Fruit fly (Drosophila melanogaster) whole organism, embryonic: ENCODE measurements around the gene CG42393.

Source experiments
- B-H2 ChIP-seq: fragments of 200-800 bp; sonication (Bioruptor generic); optimal IDR thresholded peaks from 2 replicates; lab custom pipeline; 2018; ENCODE audit warnings: missing biosample characterization, mild to moderate bottlenecking, missing genetic modification characterization
- Bgb ChIP-seq: fragments of 200-800 bp; sonication (Bioruptor generic); IDR thresholded peaks from 2 replicates; pipeline ENCODE4 v1.3.6; 2022; ENCODE audit warnings: missing biosample characterization, missing genetic modification characterization; ENCODE audit not compliant: partially characterized antibody
- CG11093 ChIP-seq: fragments of 200-800 bp; sonication (Bioruptor generic); IDR thresholded peaks from 3 replicates; pipeline ENCODE4 v1.3.6; 2022; ENCODE audit warnings: missing biosample characterization, missing genetic modification characterization
- CG12659 ChIP-seq: fragments of 200-800 bp; sonication (Bioruptor generic); optimal IDR thresholded peaks from 3 replicates; lab custom pipeline; 2017; ENCODE audit warnings: mild to moderate bottlenecking, missing biosample characterization, missing genetic modification reagents, missing genetic modification characterization
- CG13296 ChIP-seq: fragments of 200-800 bp; sonication (Bioruptor generic); optimal IDR thresholded peaks from 3 replicates; lab custom pipeline; 2018; ENCODE audit warnings: missing biosample characterization, mild to moderate bottlenecking, missing genetic modification characterization
- CG14014 ChIP-seq: fragments of 200-800 bp; sonication (Bioruptor generic); IDR thresholded peaks from 2 replicates; pipeline ENCODE4 v1.3.6; 2022; ENCODE audit warnings: missing biosample characterization, missing genetic modification characterization
- CG15011 ChIP-seq: fragments of 200-800 bp; sonication (Bioruptor generic); optimal IDR thresholded peaks from 3 replicates; lab custom pipeline; 2018; ENCODE audit warnings: missing biosample characterization, mild to moderate bottlenecking, missing genetic modification characterization
- CG17186 ChIP-seq: fragments of 200-800 bp; sonication (Bioruptor generic); optimal IDR thresholded peaks from 3 replicates; lab custom pipeline; 2017; ENCODE audit warnings: missing biosample characterization, missing genetic modification reagents, missing genetic modification characterization
- CG30020 ChIP-seq: fragments of 200-800 bp; optimal IDR thresholded peaks from 2 replicates; lab custom pipeline; 2019; ENCODE audit warnings: missing biosample characterization, mild to moderate bottlenecking, missing genetic modification characterization, moderate library complexity
- CG30403 ChIP-seq: fragments of 200-800 bp; sonication (Bioruptor generic); optimal IDR thresholded peaks from 3 replicates; lab custom pipeline; 2016; ENCODE audit warnings: missing biosample characterization, missing genetic modification characterization
- CG3065 ChIP-seq: fragments of 200-800 bp; sonication (Bioruptor generic); optimal IDR thresholded peaks from 2 replicates; lab custom pipeline; 2016; ENCODE audit warnings: missing biosample characterization, missing genetic modification characterization
- CG3847 ChIP-seq: fragments of 200-800 bp; sonication (Bioruptor generic); IDR thresholded peaks from 2 replicates; pipeline ENCODE4 v1.3.6; 2022; ENCODE audit warnings: missing biosample characterization, missing genetic modification characterization
- CG4328 ChIP-seq: fragments of 200-800 bp; sonication (Bioruptor generic); optimal IDR thresholded peaks from 3 replicates; lab custom pipeline; 2017; ENCODE audit warnings: missing biosample characterization, missing genetic modification reagents, missing genetic modification characterization
- CG8281 ChIP-seq: fragments of 200-800 bp; sonication (Bioruptor generic); optimal IDR thresholded peaks from 2 replicates; lab custom pipeline; 2018; ENCODE audit warnings: missing biosample characterization, mild to moderate bottlenecking, missing genetic modification characterization, moderate library complexity
- Camta ChIP-seq: fragments of 200-800 bp; sonication (Bioruptor generic); optimal IDR thresholded peaks from 2 replicates; lab custom pipeline; 2016; ENCODE audit warnings: missing biosample characterization, missing genetic modification characterization
- CrebB ChIP-seq: fragments of 200-800 bp; sonication (Bioruptor generic); optimal IDR thresholded peaks from 3 replicates; lab custom pipeline; 2018; ENCODE audit warnings: missing biosample characterization, mild to moderate bottlenecking, missing genetic modification characterization
- Dref ChIP-seq: fragments of 200-800 bp; sonication (Bioruptor generic); IDR thresholded peaks from 2 replicates; pipeline ENCODE4 v1.3.6; 2022; ENCODE audit warnings: missing biosample characterization, missing genetic modification characterization
- ERR ChIP-seq: fragments of 200-800 bp; sonication (Bioruptor generic); optimal IDR thresholded peaks from 2 replicates; lab custom pipeline; 2016; ENCODE audit warnings: missing biosample characterization, missing genetic modification characterization
- Ets97D ChIP-seq: fragments of 200-800 bp; sonication (Bioruptor generic); optimal IDR thresholded peaks from 3 replicates; lab custom pipeline; 2016; ENCODE audit warnings: missing biosample characterization, missing genetic modification characterization
- Fer1 ChIP-seq: fragments of 200-800 bp; sonication (Bioruptor generic); optimal IDR thresholded peaks from 2 replicates; lab custom pipeline; 2017; ENCODE audit warnings: missing biosample characterization, mild to moderate bottlenecking, missing genetic modification characterization
- GATAe ChIP-seq: fragments of 200-800 bp; sonication (Bioruptor generic); conservative IDR thresholded peaks from 2 replicates; pipeline ENCODE4 v1.3.6; 2022; ENCODE audit warnings: missing biosample characterization, missing genetic modification characterization
- Gsc ChIP-seq: fragments of 200-800 bp; sonication (Bioruptor generic); IDR thresholded peaks from 2 replicates; pipeline ENCODE4 v1.3.6; 2022; ENCODE audit warnings: missing biosample characterization, missing genetic modification characterization
- Lim3 ChIP-seq: fragments of 200-800 bp; sonication (Bioruptor generic); IDR thresholded peaks from 2 replicates; pipeline ENCODE4 v1.3.6; 2022; ENCODE audit warnings: missing biosample characterization, missing genetic modification characterization
- NfI ChIP-seq: fragments of 200-800 bp; sonication (Bioruptor generic); optimal IDR thresholded peaks from 3 replicates; lab custom pipeline; 2018; ENCODE audit warnings: missing biosample characterization, mild to moderate bottlenecking, missing genetic modification characterization, moderate library complexity
- Sin3A ChIP-seq: fragments of >200 bp; optimal IDR thresholded peaks from 2 replicates; lab custom pipeline; 2018
- Sry-β ChIP-seq: fragments of 200-800 bp; sonication (Bioruptor generic); optimal IDR thresholded peaks from 2 replicates; lab custom pipeline; 2018; ENCODE audit warnings: missing biosample characterization, mild to moderate bottlenecking, missing genetic modification characterization, moderate library complexity
- TFAM ChIP-seq: fragments of 200-800 bp; sonication (Bioruptor generic); optimal IDR thresholded peaks from 2 replicates; lab custom pipeline; 2017; ENCODE audit warnings: missing biosample characterization, missing genetic modification characterization, inconsistent platforms
- YL-1 ChIP-seq: fragments of 200-800 bp; sonication (Bioruptor generic); optimal IDR thresholded peaks from 3 replicates; lab custom pipeline; 2017; ENCODE audit warnings: missing biosample characterization, mild to moderate bottlenecking, missing genetic modification characterization
- bcd ChIP-seq: fragments of 200-800 bp; sonication (Bioruptor generic); optimal IDR thresholded peaks from 2 replicates; lab custom pipeline; 2017; ENCODE audit warnings: missing biosample characterization, mild to moderate bottlenecking, missing genetic modification characterization
- danr ChIP-seq: fragments of 200-800 bp; sonication (Bioruptor generic); IDR thresholded peaks from 2 replicates; pipeline ENCODE4 v1.3.6; 2022; ENCODE audit warnings: missing biosample characterization, missing genetic modification characterization
- dpn ChIP-seq, 2 experiments: fragments of 200-800 bp; sonication (Bioruptor generic); optimal IDR thresholded peaks; 3 replicates each; lab custom pipeline; 2016; ENCODE audit warnings: missing biosample characterization in 2 of 2, missing genetic modification characterization in 2 of 2
- en ChIP-seq: fragments of 200-800 bp; sonication (Bioruptor generic); optimal IDR thresholded peaks from 2 replicates; lab custom pipeline; 2016; ENCODE audit warnings: missing biosample characterization, missing genetic modification characterization
- esg ChIP-seq: fragments of 200-800 bp; sonication (Bioruptor generic); conservative IDR thresholded peaks from 2 replicates; pipeline ENCODE4 v1.3.6; 2022; ENCODE audit warnings: missing biosample characterization, missing genetic modification characterization
- fd102C ChIP-seq: fragments of 200-800 bp; sonication (Bioruptor generic); optimal IDR thresholded peaks from 2 replicates; lab custom pipeline; 2018; ENCODE audit warnings: missing biosample characterization, mild to moderate bottlenecking, missing genetic modification characterization, moderate library complexity
- h ChIP-seq: fragments of >200 bp; optimal IDR thresholded peaks from 2 replicates; lab custom pipeline; 2017
- ind ChIP-seq: fragments of 200-800 bp; sonication (Bioruptor generic); optimal IDR thresholded peaks from 3 replicates; lab custom pipeline; 2016; ENCODE audit warnings: missing biosample characterization, missing genetic modification characterization
- inv ChIP-seq: fragments of 200-800 bp; sonication (Bioruptor generic); IDR thresholded peaks from 2 replicates; pipeline ENCODE4 v1.3.6; 2022; ENCODE audit warnings: missing biosample characterization, missing genetic modification characterization; ENCODE audit not compliant: partially characterized antibody
- jing ChIP-seq: fragments of 200-800 bp; sonication (Bioruptor generic); optimal IDR thresholded peaks from 2 replicates; lab custom pipeline; 2018; ENCODE audit warnings: missing biosample characterization, mild to moderate bottlenecking, missing genetic modification characterization
- mirr ChIP-seq: fragments of 200-800 bp; sonication (Bioruptor generic); optimal IDR thresholded peaks from 3 replicates; lab custom pipeline; 2018; ENCODE audit warnings: missing biosample characterization, mild to moderate bottlenecking, missing genetic modification characterization
- nerfin-1 ChIP-seq: fragments of 200-800 bp; sonication (Bioruptor generic); optimal IDR thresholded peaks from 3 replicates; lab custom pipeline; 2019; ENCODE audit warnings: missing biosample characterization, mild to moderate bottlenecking, missing genetic modification characterization, moderate library complexity
- onecut ChIP-seq: fragments of 200-800 bp; sonication (Bioruptor generic); IDR thresholded peaks from 2 replicates; pipeline ENCODE4 v1.3.6; 2022; ENCODE audit warnings: missing biosample characterization, missing genetic modification characterization
- pzg ChIP-seq: fragments of 200-800 bp; sonication (Bioruptor generic); optimal IDR thresholded peaks from 3 replicates; lab custom pipeline; 2018; ENCODE audit warnings: missing biosample characterization, mild to moderate bottlenecking, missing genetic modification characterization, moderate library complexity
- run ChIP-seq: fragments of 200-800 bp; sonication (Bioruptor generic); optimal IDR thresholded peaks from 3 replicates; lab custom pipeline; 2018; ENCODE audit warnings: missing biosample characterization, mild to moderate bottlenecking, missing genetic modification characterization
- sisA ChIP-seq: fragments of 200-800 bp; sonication (Bioruptor generic); IDR thresholded peaks from 2 replicates; pipeline ENCODE4 v1.3.6; 2022; ENCODE audit warnings: missing biosample characterization, missing genetic modification characterization
- so ChIP-seq: fragments of 200-800 bp; sonication (Bioruptor generic); IDR thresholded peaks from 3 replicates; pipeline ENCODE4 v1.3.6; 2022; ENCODE audit warnings: missing biosample characterization, missing genetic modification characterization
- ssp ChIP-seq: fragments of 200-800 bp; sonication (Bioruptor generic); IDR thresholded peaks from 2 replicates; pipeline ENCODE4 v1.3.6; 2022; ENCODE audit warnings: missing biosample characterization, missing genetic modification characterization
- stwl ChIP-seq: fragments of 200-800 bp; sonication (Bioruptor generic); optimal IDR thresholded peaks from 3 replicates; lab custom pipeline; 2018; ENCODE audit warnings: missing biosample characterization, mild to moderate bottlenecking, missing genetic modification characterization, moderate library complexity
- tup ChIP-seq: fragments of 200-800 bp; sonication (Bioruptor generic); optimal IDR thresholded peaks from 2 replicates; lab custom pipeline; 2016; ENCODE audit warnings: missing biosample characterization, mild to moderate bottlenecking, missing genetic modification characterization, moderate library complexity
- zfh1 ChIP-seq: fragments of 200-800 bp; sonication (Bioruptor generic); IDR thresholded peaks from 3 replicates; pipeline ENCODE4 v1.3.6; 2022; ENCODE audit warnings: missing biosample characterization, missing genetic modification characterization

The CG42393 gene

DNA sequence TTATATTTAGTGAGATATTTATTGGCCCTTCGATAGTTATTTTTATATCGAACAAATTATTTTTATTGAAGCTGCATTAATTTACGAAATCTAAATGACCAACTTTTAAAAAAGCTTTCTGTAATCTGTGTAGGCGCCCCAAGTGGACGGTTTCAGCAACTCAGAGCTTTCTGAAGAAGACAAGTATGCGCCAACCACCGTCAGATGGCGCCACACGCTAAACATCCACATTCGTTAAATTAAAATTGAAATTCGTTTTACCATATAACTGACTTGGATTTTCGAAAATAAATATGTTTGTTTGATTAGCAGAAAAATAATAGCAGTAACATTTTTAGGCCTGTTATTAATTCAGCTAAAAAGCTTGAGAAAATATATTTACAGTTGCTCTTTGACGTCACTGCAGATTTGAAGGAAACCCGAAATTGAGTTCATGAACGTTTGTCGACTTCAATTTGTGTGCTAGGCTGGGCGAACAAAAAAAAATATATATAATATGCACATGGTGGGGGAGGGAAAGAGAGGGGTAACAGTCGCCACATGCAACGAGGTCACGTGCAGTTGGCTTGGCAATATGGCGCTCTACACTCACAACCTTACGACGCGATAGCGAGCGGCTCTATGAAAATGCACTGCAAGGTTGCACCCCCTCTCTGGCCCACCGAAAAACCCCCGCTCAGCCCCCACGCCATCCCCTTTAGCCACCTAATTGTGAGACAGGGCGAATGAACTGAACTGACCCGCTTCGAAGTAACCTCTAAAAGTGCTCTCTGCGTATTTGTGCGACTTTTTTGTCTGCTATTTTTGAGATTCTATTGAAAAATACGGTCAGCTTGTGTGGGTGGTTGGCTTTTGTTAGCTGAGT is 22.7 kb upstream of the CG42393 start (continued):
- TF ChIP-seq zfh1 (GFP tag; lab: Robert Waterston, UW) (peak; percentile 82), CrebB (tag; lab: Kevin White, UChicago) (peak; percentile 80), CG13296 (peak; percentile 88), Lim3 (GFP tag; lab: Robert Waterston, UW) (no peak), pzg (no peak), ind (GFP tag; lab: Kevin White, UChicago) (peak; percentile 78), danr (GFP tag; lab: Robert Waterston, UW) (peak; percentile 28; the same call in 1 of the 2 replicates), CG12659 (peak; percentile 84), Dref (GFP tag; lab: Robert Waterston, UW) (no peak), stwl (tag; lab: Kevin White, UChicago) (peak; percentile 72), CG30403 (GFP tag; lab: Kevin White, UChicago) (peak; percentile 68), fd102C (GFP tag; lab: Kevin White, UChicago) (peak; percentile 35), CG3847 (GFP tag; lab: Robert Waterston, UW) (peak; percentile 78), ssp (GFP tag; lab: Robert Waterston, UW) (peak; percentile 37), Sin3A (lab: Kevin White, UChicago) (no peak), nerfin-1 (peak; percentile 81), GATAe (GFP tag; lab: Robert Waterston, UW) (peak; percentile 66), NfI (GFP tag; lab: Kevin White, UChicago) (peak; percentile 92), Sry-β (GFP tag; lab: Kevin White, UChicago) (peak; percentile 65), YL-1 (GFP tag; lab: Kevin White, UChicago) (peak; percentile 76), Camta (peak; percentile 80), CG15011 (peak; percentile 72), mirr (GFP tag; lab: Kevin White, UChicago) (peak; percentile 96), so (GFP tag; lab: Robert Waterston, UW) (peak; percentile 63; the same call in 2 of the 3 replicates), onecut (GFP tag; lab: Robert Waterston, UW) (peak; percentile 90), CG17186 (GFP tag; lab: Kevin White, UChicago) (peak; percentile 66), TFAM (GFP tag; lab: Kevin White, UChicago) (peak; percentile 44), inv (GFP tag; lab: Robert Waterston, UW) (no peak), CG3065 (GFP tag; lab: Kevin White, UChicago) (no peak), CG30020 (tag; lab: Kevin White, UChicago) (peak; percentile 20), CG4328 (GFP tag; lab: Kevin White, UChicago) (peak; percentile 86), bcd (peak; percentile 88), run (tag; lab: Kevin White, UChicago) (peak; percentile 18), sisA (peak; percentile 38; the same call in 1 of the 2 replicates), tup (GFP tag; lab: Kevin White, UChicago) (peak; percentile 54), Fer1 (peak; percentile 93), h (lab: Kevin White, UChicago) (no peak), Bgb (GFP tag; lab: Robert Waterston, UW) (peak; percentile 15; the same call in 1 of the 2 replicates), jing (GFP tag; lab: Kevin White, UChicago) (peak; percentile 76), CG11093 (GFP tag; lab: Robert Waterston, UW) (no peak), Gsc (GFP tag; lab: Robert Waterston, UW) (no peak), Ets97D (GFP tag; lab: Kevin White, UChicago) (peak; percentile 49), ERR (GFP tag; lab: Kevin White, UChicago) (peak; percentile 57), dpn (GFP tag; optimal IDR thresholded peaks at IDR 0.05; lab: Kevin White, UChicago) (peak; percentile 75 to 87), CG14014 (GFP tag; lab: Robert Waterston, UW) (peak; percentile 84; the same call in 1 of the 2 replicates), B-H2 (GFP tag; lab: Kevin White, UChicago) (peak; percentile 93), CG8281 (tag; lab: Kevin White, UChicago) (peak; percentile 72), en (GFP tag; lab: Kevin White, UChicago) (peak; percentile 79), esg (GFP tag; lab: Robert Waterston, UW) (no peak)
